Fruit fly (Drosophila melanogaster) whole organism, adult: ENCODE data around the gene TwdlF.

Experiments used
- CG11617 ChIP-seq: fragments of 200-800 bp; sonication (Bioruptor generic); optimal IDR thresholded peaks from 2 replicates; lab custom pipeline; 2017; ENCODE audit warnings: mild to moderate bottlenecking, missing biosample characterization, missing genetic modification reagents, missing genetic modification characterization
- Mnt ChIP-seq: fragments of 200-800 bp; sonication (Bioruptor generic); optimal IDR thresholded peaks from 2 replicates; lab custom pipeline; 2016; ENCODE audit warnings: missing biosample characterization, mild to moderate bottlenecking, missing genetic modification characterization
- cnc ChIP-seq, 2 experiments: fragments of >200 bp; optimal IDR thresholded peaks; 2 replicates each; lab custom pipeline; 2017
- tj ChIP-seq: fragments of 200-800 bp; sonication (Bioruptor generic); optimal IDR thresholded peaks from 3 replicates; lab custom pipeline; 2017; ENCODE audit warnings: missing biosample characterization, mild to moderate bottlenecking, missing genetic modification characterization, moderate library complexity

TwdlF gene

DNA sequence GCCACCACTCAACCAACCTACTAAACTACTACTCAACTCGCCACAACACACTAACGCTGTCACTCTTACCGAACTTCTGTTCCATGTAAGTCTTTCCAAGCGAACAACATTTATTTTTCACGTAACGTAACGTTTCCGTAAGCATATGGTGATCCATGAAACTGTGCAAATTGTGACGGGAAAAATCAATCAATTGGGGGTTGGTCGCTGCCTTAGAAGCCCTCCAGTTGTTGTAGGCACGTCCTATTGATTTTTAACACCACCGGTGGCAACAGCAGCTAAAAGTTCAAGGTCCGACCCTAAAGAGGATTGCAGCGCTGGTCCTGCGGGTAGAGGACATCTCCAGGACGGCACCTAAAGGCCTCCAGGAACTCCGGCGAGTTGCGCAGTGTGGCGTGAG is 45.4 kb downstream of the TwdlF start:
- no peak for TF ChIP-seq cnc (optimal IDR thresholded peaks at IDR 0.05; lab: Kevin White, UChicago)

DNA sequence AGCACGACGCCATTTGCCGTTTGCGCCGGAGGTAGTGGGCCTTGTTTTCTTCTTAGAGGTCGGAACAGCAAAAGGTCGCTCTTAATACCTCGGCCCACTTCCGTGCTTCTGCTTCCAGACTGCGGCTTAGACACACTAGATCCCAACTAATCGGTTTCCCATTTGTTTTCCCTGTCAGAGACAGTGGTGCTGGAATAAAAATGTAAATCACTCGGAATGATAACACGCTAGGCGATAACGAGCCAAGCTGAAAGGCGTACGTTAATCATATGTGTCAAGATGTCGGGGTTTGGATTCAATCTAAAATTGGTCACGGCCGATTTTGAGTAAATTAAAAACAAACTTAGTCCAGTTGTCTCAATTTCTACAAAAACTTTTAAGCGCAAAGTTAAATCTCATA is 47.9 kb downstream of the TwdlF start, which contains the start of gene Nepl11:
Nepl11 (minus strand) TSS at position 152 of the 400 bp plus-strand sequence.
- TF ChIP-seq Mnt (no peak), cnc (optimal IDR thresholded peaks at IDR 0.05; lab: Kevin White, UChicago) (no peak), CG11617 (GFP tag; lab: Kevin White, UChicago) (no peak), tj (GFP tag; lab: Kevin White, UChicago) (no peak)
